Worm (Caenorhabditis elegans) whole organism, L3 larva: ENCODE data around the gene famp-1.
"Not testable (repeated sequence)": the region's sequence is repeated elsewhere in the genome, so short reads cannot be mapped to it uniquely, and the experiment has no call there.

ENCODE experiments used
- R02D3.7 ChIP-seq: fragments of 150-350 bp; optimal IDR thresholded peaks from 2 replicates; lab custom pipeline; 2014; ENCODE audit warnings: missing biosample characterization, missing genetic modification characterization
- ZK546.5 ChIP-seq: sonication (generic microtip); optimal IDR thresholded peaks from 2 replicates; lab custom pipeline; 2017; ENCODE audit warnings: missing biosample characterization, missing genetic modification characterization
- ceh-28 ChIP-seq: fragments of 150-350 bp; optimal IDR thresholded peaks from 2 replicates; lab custom pipeline; 2014; ENCODE audit warnings: missing biosample characterization, missing genetic modification reagents, missing genetic modification characterization
- ceh-82 ChIP-seq: fragments of 150-350 bp; optimal IDR thresholded peaks from 2 replicates; lab custom pipeline; 2014; ENCODE audit warnings: missing biosample characterization, missing genetic modification characterization
- ceh-9 ChIP-seq: sonication (generic microtip); optimal IDR thresholded peaks from 2 replicates; lab custom pipeline; 2018; ENCODE audit warnings: missing biosample characterization, missing genetic modification characterization
- egl-27 ChIP-seq: sonication (generic microtip); optimal IDR thresholded peaks from 4 replicates; lab custom pipeline; 2017; ENCODE audit warnings: missing biosample characterization, missing genetic modification reagents, missing genetic modification characterization
- egl-5 ChIP-seq: fragments of 150-350 bp; optimal IDR thresholded peaks from 2 replicates; lab custom pipeline; 2017; ENCODE audit warnings: missing biosample characterization, missing genetic modification reagents, missing genetic modification characterization, inconsistent platforms
- elt-2 ChIP-seq: sonication (generic microtip); optimal IDR thresholded peaks from 2 replicates; lab custom pipeline; 2016; ENCODE audit warnings: missing genetic modification reagents, mild to moderate bottlenecking, missing genetic modification characterization, missing compliant biosample characterization
- elt-3 ChIP-seq, 3 experiments: fragments of 150-350 bp in 1 of 3; sonication (generic microtip) in 2 of 3; optimal IDR thresholded peaks; 2 replicates in 2 of 3; 4 replicates in 1 of 3; lab custom pipeline; 2014 to 2017; ENCODE audit warnings: missing biosample characterization in 3 of 3, missing genetic modification characterization in 3 of 3
- eor-1 ChIP-seq, 2 experiments: fragments of 150-350 bp; optimal IDR thresholded peaks; 2 replicates each; lab custom pipeline; 2014 to 2018; ENCODE audit warnings: missing biosample characterization in 2 of 2, missing genetic modification characterization in 2 of 2
- fkh-10 ChIP-seq: sonication (generic microtip); optimal IDR thresholded peaks from 2 replicates; lab custom pipeline; 2017; ENCODE audit warnings: missing biosample characterization, missing genetic modification reagents, missing genetic modification characterization
- fos-1 ChIP-seq: fragments of 150-350 bp; optimal IDR thresholded peaks from 2 replicates; lab custom pipeline; 2014; ENCODE audit warnings: missing biosample characterization, missing genetic modification characterization
- lin-39 ChIP-seq: fragments of 150-350 bp; optimal IDR thresholded peaks from 2 replicates; lab custom pipeline; 2018; ENCODE audit warnings: missing biosample characterization, missing genetic modification reagents, missing genetic modification characterization
- mml-1 ChIP-seq: fragments of 150-350 bp; sonication (generic microtip); optimal IDR thresholded peaks from 3 replicates; lab custom pipeline; 2014; ENCODE audit warnings: missing biosample characterization, missing genetic modification characterization
- nfya-1 ChIP-seq: sonication (generic microtip); optimal IDR thresholded peaks from 2 replicates; lab custom pipeline; 2017; ENCODE audit warnings: missing genetic modification characterization, mild to moderate bottlenecking, missing compliant biosample characterization, antibody characterized with exemption, moderate library complexity; ENCODE audit not compliant: insufficient read depth
- nhr-11 ChIP-seq: fragments of 150-350 bp; optimal IDR thresholded peaks from 2 replicates; lab custom pipeline; 2014; ENCODE audit warnings: missing biosample characterization, missing genetic modification characterization
- nhr-12 ChIP-seq: fragments of 150-350 bp; optimal IDR thresholded peaks from 2 replicates; lab custom pipeline; 2014; ENCODE audit warnings: missing biosample characterization, missing genetic modification characterization
- nhr-237 ChIP-seq: fragments of 150-350 bp; optimal IDR thresholded peaks from 2 replicates; lab custom pipeline; 2014; ENCODE audit warnings: missing biosample characterization, missing genetic modification characterization
- nhr-43 ChIP-seq: sonication (generic microtip); optimal IDR thresholded peaks from 2 replicates; lab custom pipeline; 2016; ENCODE audit warnings: mild to moderate bottlenecking, missing genetic modification characterization, missing compliant biosample characterization; ENCODE audit not compliant: poor library complexity, severe bottlenecking
- pha-4 ChIP-seq: fragments of 150-350 bp; optimal IDR thresholded peaks from 2 replicates; lab custom pipeline; 2014; ENCODE audit warnings: missing biosample characterization, missing genetic modification reagents, missing genetic modification characterization
- unc-39 ChIP-seq: sonication (generic microtip); optimal IDR thresholded peaks from 4 replicates; lab custom pipeline; 2017; ENCODE audit warnings: missing biosample characterization, missing genetic modification characterization
- zag-1 ChIP-seq: fragments of 150-350 bp; optimal IDR thresholded peaks from 2 replicates; lab custom pipeline; 2014; ENCODE audit warnings: missing biosample characterization, missing genetic modification characterization

Gene famp-1

ce11 chrIV:2219334-2219755 is 44.1 kb downstream of the famp-1 start (continued):
- TF ChIP-seq fkh-10 (GFP tag; lab: Kevin White, UChicago): peak; percentile 79
- TF ChIP-seq ZK546.5 (tag; lab: Kevin White, UChicago): peak; percentile 55
- peak in 1 of 2 experiments; percentile 72 for TF ChIP-seq eor-1 (tag; optimal IDR thresholded peaks at IDR 0.05; lab: Kevin White, UChicago)
- TF ChIP-seq ceh-28: peak; percentile 91
- peak; percentile 97 for TF ChIP-seq nhr-43 (tag; lab: Kevin White, UChicago)
- TF ChIP-seq lin-39: peak; percentile 83
- TF ChIP-seq pha-4 (tag; lab: Kevin White, UChicago): peak; percentile 92
- TF ChIP-seq R02D3.7: peak; percentile 87
- TF ChIP-seq mml-1: peak; percentile 67
- no peak for TF ChIP-seq unc-39
- TF ChIP-seq egl-5: peak; percentile 56
- peak; percentile 78 for TF ChIP-seq egl-27
- no peak for TF ChIP-seq nhr-237
- TF ChIP-seq ceh-9 (tag; lab: Kevin White, UChicago): no peak
- peak; percentile 73 for TF ChIP-seq ceh-82 (tag; lab: Kevin White, UChicago)
- TF ChIP-seq, all 47 proteins: peak for 35

ce11 chrIV:2217260-2217659 is 46.2 kb downstream of the famp-1 start:
- TF ChIP-seq nhr-43 (tag; lab: Kevin White, UChicago) (no peak), nfya-1 (tag; lab: Kevin White, UChicago) (peak; percentile 36), unc-39 (no peak), pha-4 (tag; lab: Kevin White, UChicago) (peak; percentile 61), fos-1 (no peak), elt-3 (tag; optimal IDR thresholded peaks at IDR 0.05; lab: Kevin White, UChicago) (no peak), nhr-11 (tag; lab: Kevin White, UChicago) (no peak), lin-39 (peak; percentile 82), elt-2 (tag; lab: Kevin White, UChicago) (no peak), zag-1 (tag; lab: Kevin White, UChicago) (no peak)

- TF ChIP-seq R02D3.7; lin-39; nhr-12 (tag; lab: Kevin White, UChicago): not testable (repeated sequence)
These were observed 46.7 kb downstream of the famp-1 start, which contains the start of gene T04C4.3 for ce11 chrIV:2216756-2217155. TSS of gene T04C4.3 (minus strand) at chrIV:2216856.
